Worm (Caenorhabditis elegans) whole organism, L4 larva: ENCODE measurements around the gene cox-6C.

Source experiments
- D1046.2 ChIP-seq: fragments of 200-800 bp; sonication (Bioruptor generic); IDR thresholded peaks from 2 replicates; pipeline ENCODE4 v1.3.6; 2022; ENCODE audit warnings: missing genetic modification characterization, missing compliant biosample characterization
- F37D6.2 ChIP-seq: sonication (generic microtip); optimal IDR thresholded peaks from 2 replicates; lab custom pipeline; 2016; ENCODE audit warnings: mild to moderate bottlenecking, missing genetic modification characterization, missing compliant biosample characterization
- F49E8.2 ChIP-seq: sonication (generic microtip); optimal IDR thresholded peaks from 2 replicates; lab custom pipeline; 2016; ENCODE audit warnings: missing compliant biosample characterization, mild to moderate bottlenecking, missing genetic modification characterization, borderline replicate concordance
- R02D3.7 ChIP-seq: fragments of 150-350 bp; sonication (generic microtip); optimal IDR thresholded peaks from 3 replicates; lab custom pipeline; 2014; ENCODE audit warnings: missing biosample characterization, missing genetic modification characterization
- Y48G9A.11 ChIP-seq: fragments of 200-800 bp; sonication (Bioruptor generic); IDR thresholded peaks from 2 replicates; pipeline ENCODE4 v1.3.6; 2022; ENCODE audit warnings: missing genetic modification reagents, missing genetic modification characterization, missing compliant biosample characterization
- Y75B8A.6 ChIP-seq: fragments of 200-800 bp; sonication (Bioruptor generic); IDR thresholded peaks from 2 replicates; pipeline ENCODE4 v1.3.6; 2022; ENCODE audit warnings: missing genetic modification reagents, missing genetic modification characterization, missing compliant biosample characterization
- aha-1 ChIP-seq: fragments of 150-350 bp; peaks from one replicate; lab custom pipeline; 2014; ENCODE audit warnings: missing biosample characterization, missing genetic modification characterization
- arid-1 ChIP-seq: fragments of 200-800 bp; sonication (Bioruptor generic); conservative IDR thresholded peaks from 2 replicates; pipeline ENCODE4 v1.3.6; 2022; ENCODE audit warnings: missing genetic modification reagents, missing genetic modification characterization, missing compliant biosample characterization
- ceh-20 ChIP-seq: fragments of 200-800 bp; sonication (Bioruptor generic); IDR thresholded peaks from 2 replicates; pipeline ENCODE4 v1.3.6; 2022; ENCODE audit warnings: missing genetic modification reagents, missing genetic modification characterization, missing compliant biosample characterization
- ceh-44 ChIP-seq: fragments of 200-800 bp; sonication (Bioruptor generic); IDR thresholded peaks from 2 replicates; pipeline ENCODE4 v1.3.6; 2022; ENCODE audit warnings: missing genetic modification reagents, missing genetic modification characterization, missing compliant biosample characterization
- ces-1 ChIP-seq: fragments of 150-350 bp; sonication (generic microtip); optimal IDR thresholded peaks from 4 replicates; lab custom pipeline; 2014; ENCODE audit warnings: missing biosample characterization, missing genetic modification reagents, missing genetic modification characterization
- cey-2 ChIP-seq: sonication (generic microtip); optimal IDR thresholded peaks from 3 replicates; lab custom pipeline; 2017; ENCODE audit warnings: missing genetic modification characterization, mild to moderate bottlenecking, missing compliant biosample characterization, antibody characterized with exemption, borderline replicate concordance; ENCODE audit not compliant: insufficient read depth
- ctbp-1 ChIP-seq: fragments of 200-800 bp; sonication (Bioruptor generic); IDR thresholded peaks from 2 replicates; pipeline ENCODE4 v1.3.6; 2022; ENCODE audit warnings: missing genetic modification reagents, missing genetic modification characterization, missing compliant biosample characterization
- daf-12 ChIP-seq: fragments of 150-350 bp; optimal IDR thresholded peaks from 2 replicates; lab custom pipeline; 2014; ENCODE audit warnings: missing biosample characterization, missing genetic modification reagents, missing genetic modification characterization
- daf-16 ChIP-seq, 3 experiments: sonication (generic microtip); optimal IDR thresholded peaks; 2 replicates each; lab custom pipeline; 2016 to 2017; ENCODE audit warnings: missing genetic modification characterization in 3 of 3, missing genetic modification reagents in 3 of 3, mild to moderate bottlenecking in 2 of 3, missing compliant biosample characterization in 2 of 3, missing biosample characterization in 1 of 3, moderate library complexity in 1 of 3
- dmd-8 ChIP-seq: fragments of 200-800 bp; sonication (Bioruptor generic); IDR thresholded peaks from 2 replicates; pipeline ENCODE4 v1.3.6; 2022; ENCODE audit warnings: missing genetic modification characterization, missing compliant biosample characterization
- duxl-1 ChIP-seq: sonication (generic microtip); optimal IDR thresholded peaks from 2 replicates; lab custom pipeline; 2016; ENCODE audit warnings: mild to moderate bottlenecking, missing genetic modification characterization, moderate library complexity, missing compliant biosample characterization; ENCODE audit not compliant: poor library complexity
- egl-27 ChIP-seq: sonication (generic microtip); optimal IDR thresholded peaks from 3 replicates; lab custom pipeline; 2017; ENCODE audit warnings: missing biosample characterization, missing genetic modification reagents, missing genetic modification characterization
- hlh-11 ChIP-seq: fragments of 200-800 bp; sonication (Bioruptor generic); optimal IDR thresholded peaks from 2 replicates; lab custom pipeline; 2018; ENCODE audit warnings: mild to moderate bottlenecking, missing genetic modification characterization, missing compliant biosample characterization
- hlh-30 ChIP-seq: sonication (generic microtip); optimal IDR thresholded peaks from 2 replicates; lab custom pipeline; 2017; ENCODE audit warnings: antibody characterized with exemption, mild to moderate bottlenecking, missing genetic modification characterization, missing compliant biosample characterization; ENCODE audit not compliant: insufficient read depth
- lin-1 ChIP-seq: fragments of 200-800 bp; sonication (Bioruptor generic); IDR thresholded peaks from 2 replicates; pipeline ENCODE4 v1.3.6; 2022; ENCODE audit warnings: missing genetic modification reagents, missing genetic modification characterization, missing compliant biosample characterization
- lir-3 ChIP-seq: sonication (generic microtip); optimal IDR thresholded peaks from 2 replicates; lab custom pipeline; 2016; ENCODE audit warnings: mild to moderate bottlenecking, missing genetic modification characterization, missing compliant biosample characterization
- madf-9 ChIP-seq: fragments of 200-800 bp; sonication (Bioruptor generic); conservative IDR thresholded peaks from 2 replicates; pipeline ENCODE4 v1.3.6; 2022; ENCODE audit warnings: missing genetic modification reagents, missing genetic modification characterization, missing compliant biosample characterization
- mes-2 ChIP-seq: sonication (generic microtip); optimal IDR thresholded peaks from 2 replicates; lab custom pipeline; 2016; ENCODE audit warnings: missing genotype, mild to moderate bottlenecking, missing genetic modification characterization, missing compliant biosample characterization; ENCODE audit not compliant: poor library complexity, severe bottlenecking
- nhr-10 ChIP-seq: fragments of 150-350 bp; optimal IDR thresholded peaks from 2 replicates; lab custom pipeline; 2014; ENCODE audit warnings: missing biosample characterization, missing genetic modification characterization
- nhr-11 ChIP-seq: fragments of 150-350 bp; optimal IDR thresholded peaks from 2 replicates; lab custom pipeline; 2014; ENCODE audit warnings: missing biosample characterization, missing genetic modification characterization
- nhr-237 ChIP-seq: sonication (generic microtip); optimal IDR thresholded peaks from 2 replicates; lab custom pipeline; 2017; ENCODE audit warnings: missing biosample characterization, missing genetic modification characterization
- nhr-41 ChIP-seq: fragments of 200-800 bp; sonication (Bioruptor generic); IDR thresholded peaks from 2 replicates; pipeline ENCODE4 v1.3.6; 2022; ENCODE audit warnings: missing genetic modification reagents, missing genetic modification characterization, missing compliant biosample characterization
- nhr-42 ChIP-seq: fragments of 200-800 bp; sonication (Bioruptor generic); IDR thresholded peaks from 2 replicates; pipeline ENCODE4 v1.3.6; 2022; ENCODE audit warnings: missing genetic modification characterization, missing compliant biosample characterization
- nhr-76 ChIP-seq: fragments of 150-350 bp; optimal IDR thresholded peaks from 2 replicates; lab custom pipeline; 2014; ENCODE audit warnings: missing biosample characterization, missing genetic modification characterization
- saeg-2 ChIP-seq: fragments of 200-800 bp; sonication (Bioruptor generic); IDR thresholded peaks from 2 replicates; pipeline ENCODE4 v1.3.6; 2022; ENCODE audit warnings: missing genetic modification reagents, missing genetic modification characterization, missing compliant biosample characterization
- set-16 ChIP-seq: fragments of 200-800 bp; sonication (Bioruptor generic); IDR thresholded peaks from 2 replicates; pipeline ENCODE4 v1.3.6; 2022; ENCODE audit warnings: missing genetic modification reagents, missing genetic modification characterization, missing compliant biosample characterization
- skn-1 ChIP-seq: fragments of 150-350 bp; optimal IDR thresholded peaks from 2 replicates; lab custom pipeline; 2014; ENCODE audit warnings: missing biosample characterization, missing genetic modification characterization
- snpc-4 ChIP-seq: fragments of 150-350 bp; optimal IDR thresholded peaks from 2 replicates; lab custom pipeline; 2014; ENCODE audit warnings: missing biosample characterization, missing genetic modification characterization
- tra-1 ChIP-seq: fragments of 200-800 bp; sonication (Bioruptor generic); IDR thresholded peaks from 2 replicates; pipeline ENCODE4 v1.3.6; 2022; ENCODE audit warnings: missing genetic modification reagents, missing genetic modification characterization, missing compliant biosample characterization
- unc-39 ChIP-seq: sonication (generic microtip); optimal IDR thresholded peaks from 2 replicates; lab custom pipeline; 2017; ENCODE audit warnings: missing biosample characterization, missing genetic modification characterization
- zfp-2 ChIP-seq: sonication (generic microtip); optimal IDR thresholded peaks from 2 replicates; lab custom pipeline; 2016; ENCODE audit warnings: mild to moderate bottlenecking, missing genetic modification characterization, missing compliant biosample characterization
- zip-2 ChIP-seq: fragments of 150-350 bp; optimal IDR thresholded peaks from 2 replicates; lab custom pipeline; 2014; ENCODE audit warnings: missing biosample characterization, missing genetic modification characterization
- ztf-11 ChIP-seq: fragments of 150-350 bp; optimal IDR thresholded peaks from 2 replicates; lab custom pipeline; 2014; ENCODE audit warnings: missing biosample characterization, missing genetic modification characterization
- ztf-7 ChIP-seq: fragments of 150-350 bp; optimal IDR thresholded peaks from 2 replicates; lab custom pipeline; 2014; ENCODE audit warnings: missing biosample characterization, missing genetic modification characterization

Gene cox-6C

ce11 chrIV:158662-159061, 32.1 kb downstream of the cox-6C start, which contains the start of gene Y38C1AA.7:
Gene Y38C1AA.7, plus strand, starts transcription at chrIV:158962.
- TF ChIP-seq ceh-44 (GFP tag; lab: Robert Waterston, UW) (no peak), ztf-7 (tag; lab: Kevin White, UChicago) (no peak), mes-2 (tag; lab: Kevin White, UChicago) (no peak), skn-1 (no peak), dmd-8 (GFP tag; lab: Robert Waterston, UW) (no peak), F37D6.2 (tag; lab: Kevin White, UChicago) (no peak), nhr-76 (no peak), snpc-4 (tag; lab: Kevin White, UChicago) (no peak), saeg-2 (GFP tag; lab: Robert Waterston, UW) (no peak), hlh-30 (no peak), ceh-20 (no peak), lir-3 (tag; lab: Kevin White, UChicago) (no peak), lin-1 (GFP tag; lab: Robert Waterston, UW) (no peak), arid-1 (GFP tag; lab: Robert Waterston, UW) (no peak), ces-1 (GFP tag; lab: Kevin White, UChicago) (no peak)
- TF ChIP-seq, all 104 proteins: peak for 0

ce11 chrIV:159864-160263, 33.3 kb downstream of the cox-6C start, which contains the start of gene Y38C1AA.19:
Gene Y38C1AA.19, plus strand, starts transcription at chrIV:160164.
- TF ChIP-seq nhr-41 (GFP tag; lab: Robert Waterston, UW) (no peak), hlh-11 (tag; lab: Kevin White, UChicago) (no peak), duxl-1 (tag; lab: Kevin White, UChicago) (no peak), cey-2 (tag; lab: Kevin White, UChicago) (no peak), unc-39 (tag; lab: Kevin White, UChicago) (no peak), nhr-237 (tag; lab: Kevin White, UChicago) (no peak), madf-9 (GFP tag; lab: Robert Waterston, UW) (no peak), skn-1 (no peak), R02D3.7 (tag; lab: Kevin White, UChicago) (no peak), nhr-42 (GFP tag; lab: Robert Waterston, UW) (no peak), hlh-30 (no peak)

ce11 chrIV:162530-162929, 36.0 kb downstream of the cox-6C start, which contains the start of gene Y38C1AA.6:
Gene Y38C1AA.6, plus strand, starts transcription at chrIV:162830.
- TF ChIP-seq ztf-11: no peak
- no peak for TF ChIP-seq daf-16 (GFP tag; optimal IDR thresholded peaks at IDR 0.05; lab: Kevin White, UChicago)
- TF ChIP-seq daf-16 (tag; optimal IDR thresholded peaks at IDR 0.05; lab: Kevin White, UChicago): peak; percentile 62
- TF ChIP-seq R02D3.7 (tag; lab: Kevin White, UChicago): no peak
- TF ChIP-seq nhr-237 (tag; lab: Kevin White, UChicago): no peak

ce11 chrIV:164777-165176, 38.2 kb downstream of the cox-6C start, which contains the start of gene cutl-24:
Gene cutl-24, plus strand, starts transcription at chrIV:165077.
- TF ChIP-seq egl-27 (tag; lab: Kevin White, UChicago) (no peak), nhr-11 (no peak), lir-3 (tag; lab: Kevin White, UChicago) (no peak), zfp-2 (no peak), tra-1 (no peak), F49E8.2 (no peak), ztf-7 (tag; lab: Kevin White, UChicago) (no peak), D1046.2 (GFP tag; lab: Robert Waterston, UW) (no peak), nhr-10 (tag; lab: Kevin White, UChicago) (no peak), aha-1 (no peak), Y75B8A.6 (GFP tag; lab: Robert Waterston, UW) (no peak), zip-2 (tag; lab: Kevin White, UChicago) (no peak), ctbp-1 (GFP tag; lab: Robert Waterston, UW) (no peak), daf-12 (tag; lab: Kevin White, UChicago) (no peak), set-16 (GFP tag; lab: Robert Waterston, UW) (no peak), hlh-30 (no peak), ceh-20 (no peak), Y48G9A.11 (no peak)
